Worm (Caenorhabditis elegans) whole organism, L4/young adult: ENCODE data around the gene clec-166.

ENCODE experiments used
- W03F9.2 ChIP-seq: fragments of 150-350 bp; optimal IDR thresholded peaks from 2 replicates; lab custom pipeline; 2014; ENCODE audit warnings: missing biosample characterization, missing genetic modification characterization
- dao-5 ChIP-seq: sonication (generic microtip); optimal IDR thresholded peaks from 2 replicates; lab custom pipeline; 2016; ENCODE audit warnings: missing genotype, missing genetic modification characterization, moderate library complexity, missing compliant biosample characterization

- TF ChIP-seq W03F9.2 = no peak
- no peak for TF ChIP-seq dao-5 (tag; lab: Kevin White, UChicago)
These were observed 4.2 kb downstream of the clec-166 start, which contains the start of the genes clec-165 and F38A1.11 for ce11 chrIV:1246762-1247436.
